Fruit fly (Drosophila melanogaster): ENCODE data around the gene smog.
A peak's percentile ranks its signal among the peaks of the same experiment; 100 is the strongest.

The smog gene

dm6 chr2L:4883023-4883392 lies 30.3 kb downstream of the smog start, which contains the start of the genes Cf2 and CG3008 (continued):
- TF ChIP-seq Optix (GFP tag; IDR thresholded peaks at IDR 0.05) (no peak), ttk (GFP tag; IDR thresholded peaks at IDR 0.05) (no peak), lola (GFP tag; optimal IDR thresholded peaks at IDR 0.05) (no peak), Aef1 (GFP tag; IDR thresholded peaks at IDR 0.05) (peak; percentile 16; the same call in 1 of the 3 replicates), mld (GFP tag; IDR thresholded peaks at IDR 0.05; ENCODE audit: partially characterized antibody) (peak; percentile 52; the same call in 1 of the 3 replicates), prd (optimal IDR thresholded peaks at IDR 0.05) (no peak), prd (GFP tag; IDR thresholded peaks at IDR 0.05) (no peak), CG17829 (tag; optimal IDR thresholded peaks at IDR 0.05) (peak; percentile 21), Taf1 (GFP tag; IDR thresholded peaks at IDR 0.05) (no peak), CG7987 (GFP tag; optimal IDR thresholded peaks at IDR 0.05) (no peak), Med (GFP tag) (peak; percentile 58), ro (GFP tag; IDR thresholded peaks at IDR 0.05) (no peak), CG2678 (tag; optimal IDR thresholded peaks at IDR 0.05) (no peak), CG11695 (GFP tag; IDR thresholded peaks at IDR 0.05) (no peak), CG10959 (GFP tag; IDR thresholded peaks at IDR 0.05) (no peak), CG12071 (GFP tag; optimal IDR thresholded peaks at IDR 0.05) (no peak), Sox102F (GFP tag; optimal IDR thresholded peaks at IDR 0.05) (no peak), CrebB (tag; optimal IDR thresholded peaks at IDR 0.05) (no peak), toy (GFP tag; IDR thresholded peaks at IDR 0.05) (no peak), HLHmδ (GFP tag; optimal IDR thresholded peaks at IDR 0.05) (no peak), CG2875 (GFP tag; optimal IDR thresholded peaks at IDR 0.05) (no peak), chif (GFP tag; optimal IDR thresholded peaks at IDR 0.05) (no peak), fd102C (GFP tag; optimal IDR thresholded peaks at IDR 0.05) (no peak), Dref (GFP tag; IDR thresholded peaks at IDR 0.05) (peak; percentile 83), CG11456 (GFP tag; IDR thresholded peaks at IDR 0.05) (no peak), her (GFP tag; optimal IDR thresholded peaks at IDR 0.05) (no peak), CG16863 (GFP tag; optimal IDR thresholded peaks at IDR 0.05) (peak; percentile 100), klu (GFP tag; IDR thresholded peaks at IDR 0.05) (no peak), nerfin-2 (GFP tag; IDR thresholded peaks at IDR 0.05; ENCODE audit: partially characterized antibody) (peak; percentile 75), CG18262 (tag; optimal IDR thresholded peaks at IDR 0.05) (peak; percentile 12), CG17186 (GFP tag; optimal IDR thresholded peaks at IDR 0.05) (no peak), sens-2 (GFP tag; IDR thresholded peaks at IDR 0.05) (no peak), CG42726 (GFP tag; IDR thresholded peaks at IDR 0.05; ENCODE audit: partially characterized antibody) (peak; percentile 42; the same call in 1 of the 2 replicates), CG31441 (GFP tag; IDR thresholded peaks at IDR 0.05) (no peak), psq (GFP tag; optimal IDR thresholded peaks at IDR 0.05) (peak; percentile 0), gce (GFP tag; IDR thresholded peaks at IDR 0.05) (no peak), CG11504 (tag; optimal IDR thresholded peaks at IDR 0.05) (no peak), schlank (tag; optimal IDR thresholded peaks at IDR 0.05) (no peak), CG10979 (tag; optimal IDR thresholded peaks at IDR 0.05) (no peak), dpn (GFP tag; optimal IDR thresholded peaks at IDR 0.05) (no peak), ato (GFP tag; IDR thresholded peaks at IDR 0.05; ENCODE audit: partially characterized antibody) (peak; percentile 60), CG1529 (GFP tag; optimal IDR thresholded peaks at IDR 0.05) (no peak), danr (GFP tag; IDR thresholded peaks at IDR 0.05) (no peak), CG6175 (GFP tag; IDR thresholded peaks at IDR 0.05) (no peak), HLH54F (GFP tag; optimal IDR thresholded peaks at IDR 0.05) (no peak), Abd-B (GFP tag; optimal IDR thresholded peaks at IDR 0.05) (no peak), ab (GFP tag; optimal IDR thresholded peaks at IDR 0.05) (no peak), CG30403 (GFP tag; optimal IDR thresholded peaks at IDR 0.05) (peak; percentile 19), Rx (GFP tag; IDR thresholded peaks at IDR 0.05) (no peak), CG15011 (GFP tag; optimal IDR thresholded peaks at IDR 0.05) (no peak), Dip2 (GFP tag; IDR thresholded peaks at IDR 0.05) (no peak), CG8089 (GFP tag; optimal IDR thresholded peaks at IDR 0.05) (no peak)
